Worm (Caenorhabditis elegans) whole organism, early embryonic: ENCODE measurements around the gene R13D11.1.

ENCODE experiments used
- F13C5.2 ChIP-seq: sonication (generic microtip); optimal IDR thresholded peaks from 2 replicates; lab custom pipeline; 2017; ENCODE audit warnings: mild to moderate bottlenecking, missing genetic modification characterization, inconsistent platforms, missing compliant biosample characterization
- aly-1 ChIP-seq: sonication (generic microtip); optimal IDR thresholded peaks from 2 replicates; lab custom pipeline; 2016; ENCODE audit warnings: missing genetic modification characterization, missing compliant biosample characterization
- ama-1 ChIP-seq: fragments of 150-350 bp; optimal IDR thresholded peaks from 2 replicates; lab custom pipeline; 2014
- ets-7 ChIP-seq: sonication (generic microtip); optimal IDR thresholded peaks from 2 replicates; lab custom pipeline; 2016; ENCODE audit warnings: missing genotype, missing genetic modification characterization, missing compliant biosample characterization
- flt-1 ChIP-seq: fragments of 200-800 bp; sonication (Bioruptor generic); IDR thresholded peaks from 2 replicates; pipeline ENCODE4 v1.3.6; 2022; ENCODE audit warnings: missing genetic modification characterization, missing compliant biosample characterization
- hnd-1 ChIP-seq: sonication (generic microtip); optimal IDR thresholded peaks from 2 replicates; lab custom pipeline; 2016; ENCODE audit warnings: missing genetic modification characterization, missing compliant biosample characterization
- pes-1 ChIP-seq: fragments of 200-800 bp; sonication (Bioruptor generic); IDR thresholded peaks from 2 replicates; pipeline ENCODE4 v1.3.6; 2022; ENCODE audit warnings: missing genetic modification reagents, missing genetic modification characterization, missing compliant biosample characterization
- tbx-11 ChIP-seq: fragments of 200-800 bp; sonication (Bioruptor generic); IDR thresholded peaks from 2 replicates; pipeline ENCODE4 v1.3.6; 2022; ENCODE audit warnings: missing genetic modification characterization, missing compliant biosample characterization
- tra-4 ChIP-seq: sonication (generic microtip); optimal IDR thresholded peaks from 2 replicates; lab custom pipeline; 2017; ENCODE audit warnings: missing genetic modification characterization, missing compliant biosample characterization

- no peak for TF ChIP-seq F13C5.2 (tag; lab: Kevin White, UChicago)
- TF ChIP-seq aly-1 (tag; lab: Kevin White, UChicago) = no peak
- TF ChIP-seq hnd-1 (tag; lab: Kevin White, UChicago) = no peak
- no peak for TF ChIP-seq pes-1
- no peak for TF ChIP-seq tbx-11 (GFP tag; lab: Robert Waterston, UW)
- no peak for TF ChIP-seq ama-1 (lab: Kevin White, UChicago)
- no peak for TF ChIP-seq tra-4 (tag; lab: Kevin White, UChicago)
- TF ChIP-seq flt-1 (GFP tag; lab: Robert Waterston, UW) = no peak
- no peak for TF ChIP-seq ets-7 (tag; lab: Kevin White, UChicago)
Measured at ce11 chrV:866729-867128, 49.4 kb downstream of the R13D11.1 start, which contains the start of gene T02B11.3.
